Fruit fly (Drosophila melanogaster) whole organism, embryonic: ENCODE data around the gene CG32487.

Source experiments
- Adf1 ChIP-seq: fragments of 200-800 bp; sonication (Bioruptor generic); IDR thresholded peaks from 2 replicates; pipeline ENCODE4 v1.3.6; 2022; ENCODE audit warnings: missing biosample characterization, missing genetic modification characterization
- Awh ChIP-seq: fragments of 200-800 bp; sonication (Bioruptor generic); IDR thresholded peaks from 2 replicates; pipeline ENCODE4, ENCODE4 v1.3.6; 2022; ENCODE audit warnings: missing biosample characterization, missing genetic modification characterization
- CG10366 ChIP-seq: fragments of 200-800 bp; sonication (Bioruptor generic); IDR thresholded peaks from 2 replicates; pipeline ENCODE4 v1.3.6; 2022; ENCODE audit warnings: missing biosample characterization, missing genetic modification characterization
- CG10462 ChIP-seq: fragments of 200-800 bp; sonication (Bioruptor generic); optimal IDR thresholded peaks from 2 replicates; lab custom pipeline; 2016; ENCODE audit warnings: missing biosample characterization, missing genetic modification characterization
- CG11093 ChIP-seq: fragments of 200-800 bp; sonication (Bioruptor generic); IDR thresholded peaks from 3 replicates; pipeline ENCODE4 v1.3.6; 2022; ENCODE audit warnings: missing biosample characterization, missing genetic modification characterization
- CG11456 ChIP-seq: fragments of 200-800 bp; sonication (Bioruptor generic); IDR thresholded peaks from 3 replicates; pipeline ENCODE4 v1.3.6; 2022; ENCODE audit warnings: missing biosample characterization, missing genetic modification characterization
- CG12391 ChIP-seq: fragments of 200-800 bp; sonication (Bioruptor generic); optimal IDR thresholded peaks from 3 replicates; lab custom pipeline; 2018; ENCODE audit warnings: missing biosample characterization, mild to moderate bottlenecking, missing genetic modification characterization, moderate library complexity
- CG14441 ChIP-seq: fragments of 200-800 bp; sonication (Bioruptor generic); IDR thresholded peaks from 2 replicates; pipeline ENCODE4 v1.3.6; 2022; ENCODE audit warnings: missing biosample characterization, missing genetic modification characterization
- CG14860 ChIP-seq: fragments of 200-800 bp; sonication (Bioruptor generic); IDR thresholded peaks from 3 replicates; pipeline ENCODE4 v1.3.6; 2022; ENCODE audit warnings: missing biosample characterization, missing genetic modification characterization; ENCODE audit not compliant: partially characterized antibody
- CG15073 ChIP-seq: fragments of 200-800 bp; sonication (Bioruptor generic); optimal IDR thresholded peaks from 2 replicates; lab custom pipeline; 2016; ENCODE audit warnings: missing biosample characterization, missing genetic modification characterization
- CG16815 ChIP-seq: fragments of 200-800 bp; sonication (Bioruptor generic); optimal IDR thresholded peaks from 3 replicates; lab custom pipeline; 2017; ENCODE audit warnings: missing biosample characterization, mild to moderate bottlenecking, missing genetic modification characterization
- CG17361 ChIP-seq: fragments of 200-800 bp; sonication (Bioruptor generic); IDR thresholded peaks from 3 replicates; pipeline ENCODE4 v1.3.6; 2022; ENCODE audit warnings: missing biosample characterization, missing genetic modification characterization
- CG18599 ChIP-seq: fragments of 200-800 bp; sonication (Bioruptor generic); optimal IDR thresholded peaks from 3 replicates; lab custom pipeline; 2017; ENCODE audit warnings: missing biosample characterization, missing genetic modification characterization, mild to moderate bottlenecking, moderate library complexity, missing genetic modification reagents
- CG2199 ChIP-seq: fragments of 200-800 bp; sonication (Bioruptor generic); IDR thresholded peaks from 3 replicates; pipeline ENCODE4 v1.3.6; 2022; ENCODE audit warnings: missing biosample characterization, missing genetic modification characterization
- CG2678 ChIP-seq: fragments of 200-800 bp; sonication (Bioruptor generic); optimal IDR thresholded peaks from 3 replicates; lab custom pipeline; 2019; ENCODE audit warnings: missing biosample characterization, mild to moderate bottlenecking, missing genetic modification characterization, moderate library complexity
- CG3065 ChIP-seq: fragments of 200-800 bp; sonication (Bioruptor generic); optimal IDR thresholded peaks from 2 replicates; lab custom pipeline; 2016; ENCODE audit warnings: missing biosample characterization, missing genetic modification characterization
- CG33213 ChIP-seq: fragments of 200-800 bp; sonication (Bioruptor generic); optimal IDR thresholded peaks from 3 replicates; lab custom pipeline; 2016; ENCODE audit warnings: missing biosample characterization, missing genetic modification characterization
- CG42726 ChIP-seq: fragments of 200-800 bp; sonication (Bioruptor generic); IDR thresholded peaks from 2 replicates; pipeline ENCODE4 v1.3.6; 2022; ENCODE audit warnings: missing biosample characterization, missing genetic modification characterization; ENCODE audit not compliant: partially characterized antibody
- CG7786 ChIP-seq: fragments of 200-800 bp; sonication (Bioruptor generic); optimal IDR thresholded peaks from 2 replicates; lab custom pipeline; 2016; ENCODE audit warnings: missing biosample characterization, missing genetic modification characterization
- CG9609 ChIP-seq: fragments of 200-800 bp; sonication (Bioruptor generic); optimal IDR thresholded peaks from 3 replicates; lab custom pipeline; 2016; ENCODE audit warnings: missing biosample characterization, missing genetic modification characterization
- CG9817 ChIP-seq: fragments of 200-800 bp; sonication (Bioruptor generic); optimal IDR thresholded peaks from 2 replicates; lab custom pipeline; 2018; ENCODE audit warnings: missing biosample characterization, mild to moderate bottlenecking, missing genetic modification characterization, moderate library complexity
- CoRest ChIP-seq: fragments of 200-800 bp; sonication (Bioruptor generic); optimal IDR thresholded peaks from 3 replicates; lab custom pipeline; 2018; ENCODE audit warnings: missing biosample characterization, mild to moderate bottlenecking, missing genetic modification characterization, moderate library complexity
- Deaf1 ChIP-seq: fragments of 200-800 bp; optimal IDR thresholded peaks from 3 replicates; lab custom pipeline; 2019; ENCODE audit warnings: missing biosample characterization, mild to moderate bottlenecking, missing genetic modification characterization, moderate library complexity
- H15 ChIP-seq: fragments of 200-800 bp; sonication (Bioruptor generic); IDR thresholded peaks from 3 replicates; pipeline ENCODE4 v1.3.6; 2022; ENCODE audit warnings: missing biosample characterization, missing genetic modification characterization
- H2.0 ChIP-seq: fragments of 200-800 bp; sonication (Bioruptor generic); IDR thresholded peaks from 2 replicates; pipeline ENCODE4 v1.3.6; 2022; ENCODE audit warnings: missing biosample characterization, missing genetic modification characterization
- HLH54F ChIP-seq: fragments of 200-800 bp; sonication (Bioruptor generic); optimal IDR thresholded peaks from 3 replicates; lab custom pipeline; 2016; ENCODE audit warnings: missing biosample characterization, missing genetic modification characterization
- Hr78 ChIP-seq, 2 experiments: fragments of 200-800 bp in 1 of 2; fragments of >200 bp in 1 of 2; sonication (Bioruptor generic) in 1 of 2; optimal IDR thresholded peaks; 2 replicates each; lab custom pipeline; 2017 to 2019; ENCODE audit warnings: missing biosample characterization in 2 of 2, missing genetic modification characterization in 2 of 2, mild to moderate bottlenecking in 1 of 2, moderate library complexity in 1 of 2
- Mes4 ChIP-seq: fragments of 200-800 bp; sonication (Bioruptor generic); optimal IDR thresholded peaks from 2 replicates; lab custom pipeline; 2016; ENCODE audit warnings: missing biosample characterization, missing genetic modification characterization
- NFAT ChIP-seq: fragments of 200-800 bp; sonication (Bioruptor generic); IDR thresholded peaks from 2 replicates; pipeline ENCODE4 v1.3.6; 2022; ENCODE audit warnings: missing biosample characterization, missing genetic modification characterization
- Sin3A ChIP-seq: fragments of >200 bp; optimal IDR thresholded peaks from 2 replicates; lab custom pipeline; 2018
- Sox100B ChIP-seq: fragments of 200-800 bp; sonication (Bioruptor generic); optimal IDR thresholded peaks from 3 replicates; lab custom pipeline; 2018; ENCODE audit warnings: missing biosample characterization, mild to moderate bottlenecking, missing genetic modification characterization
- Tbp ChIP-seq: fragments of >200 bp; optimal IDR thresholded peaks from 2 replicates; lab custom pipeline; 2018; ENCODE audit warnings: missing biosample characterization, missing genetic modification characterization
- Trl ChIP-seq, 3 experiments: fragments of >200 bp in 2 of 3; fragments of 200-800 bp in 1 of 3; sonication (Bioruptor generic) in 1 of 3; optimal IDR thresholded peaks; 2 replicates in 1 of 3; 3 replicates in 2 of 3; lab custom pipeline; 2016 to 2017; ENCODE audit warnings: missing biosample characterization in 1 of 3, missing genetic modification characterization in 1 of 3
- Usf ChIP-seq: fragments of 200-800 bp; sonication (Bioruptor generic); optimal IDR thresholded peaks from 2 replicates; lab custom pipeline; 2017; ENCODE audit warnings: missing genotype, missing biosample characterization, missing genetic modification characterization
- crol ChIP-seq: fragments of 200-800 bp; sonication (Bioruptor generic); IDR thresholded peaks from 2 replicates; pipeline ENCODE4 v1.3.6; 2022; ENCODE audit warnings: missing biosample characterization, missing genetic modification characterization
- fd64A ChIP-seq: fragments of 200-800 bp; sonication (Bioruptor generic); optimal IDR thresholded peaks from 3 replicates; lab custom pipeline; 2018; ENCODE audit warnings: missing biosample characterization, mild to moderate bottlenecking, missing genetic modification characterization
- gce ChIP-seq: fragments of 200-800 bp; sonication (Bioruptor generic); IDR thresholded peaks from 3 replicates; pipeline ENCODE4 v1.3.6; 2022; ENCODE audit warnings: missing biosample characterization, missing genetic modification characterization
- ham ChIP-seq: fragments of 200-800 bp; sonication (Bioruptor generic); IDR thresholded peaks from 2 replicates; pipeline ENCODE4 v1.3.6; 2022; ENCODE audit warnings: missing biosample characterization, missing genetic modification characterization
- insv ChIP-seq, 2 experiments: fragments of 200-800 bp; sonication (Bioruptor generic); optimal IDR thresholded peaks; 3 replicates each; lab custom pipeline; 2016 to 2018; ENCODE audit warnings: missing biosample characterization in 2 of 2, missing genetic modification characterization in 2 of 2
- knrl ChIP-seq: fragments of 200-800 bp; sonication (Bioruptor generic); IDR thresholded peaks from 3 replicates; pipeline ENCODE4 v1.3.6; 2022; ENCODE audit warnings: missing biosample characterization, missing genetic modification characterization; ENCODE audit not compliant: partially characterized antibody
- lola ChIP-seq, 3 experiments: fragments of >200 bp in 2 of 3; fragments of 200-800 bp in 1 of 3; sonication (Bioruptor generic) in 1 of 3; optimal IDR thresholded peaks; 2 replicates each; lab custom pipeline; 2017 to 2019; ENCODE audit warnings: missing biosample characterization in 3 of 3, missing genetic modification characterization in 3 of 3, mild to moderate bottlenecking in 1 of 3, moderate library complexity in 1 of 3
- nmo ChIP-seq: fragments of 200-800 bp; sonication (Bioruptor generic); optimal IDR thresholded peaks from 2 replicates; lab custom pipeline; 2018; ENCODE audit warnings: missing biosample characterization, mild to moderate bottlenecking, missing genetic modification characterization, moderate library complexity
- odd ChIP-seq: fragments of 200-800 bp; sonication (Bioruptor generic); optimal IDR thresholded peaks from 2 replicates; lab custom pipeline; 2017; ENCODE audit warnings: missing biosample characterization, mild to moderate bottlenecking, missing genetic modification characterization
- sc ChIP-seq, 3 experiments: fragments of >200 bp in 2 of 3; fragments of 200-800 bp in 1 of 3; sonication (Bioruptor generic) in 1 of 3; optimal IDR thresholded peaks; 2 replicates in 2 of 3; 3 replicates in 1 of 3; lab custom pipeline; 2017; ENCODE audit warnings: mild to moderate bottlenecking in 1 of 3, missing biosample characterization in 1 of 3, missing genetic modification characterization in 1 of 3, missing genetic modification reagents in 1 of 3
- sens-2 ChIP-seq: fragments of 200-800 bp; sonication (Bioruptor generic); IDR thresholded peaks from 2 replicates; pipeline ENCODE4 v1.3.6; 2022; ENCODE audit warnings: missing biosample characterization, missing genetic modification characterization
- sob ChIP-seq: fragments of 200-800 bp; sonication (Bioruptor generic); IDR thresholded peaks from 2 replicates; pipeline ENCODE4 v1.3.6; 2022; ENCODE audit warnings: missing biosample characterization, missing genetic modification characterization
- sqz ChIP-seq: fragments of 200-800 bp; sonication (Bioruptor generic); optimal IDR thresholded peaks from 3 replicates; lab custom pipeline; 2018; ENCODE audit warnings: missing biosample characterization, mild to moderate bottlenecking, missing genetic modification characterization
- tap ChIP-seq: fragments of 200-800 bp; optimal IDR thresholded peaks from 3 replicates; lab custom pipeline; 2019; ENCODE audit warnings: missing biosample characterization, mild to moderate bottlenecking, missing genetic modification characterization, moderate library complexity
- tio ChIP-seq: fragments of 200-800 bp; sonication (Bioruptor generic); optimal IDR thresholded peaks from 2 replicates; lab custom pipeline; 2017; ENCODE audit warnings: missing biosample characterization, missing genetic modification characterization, inconsistent platforms
- zf30C ChIP-seq: fragments of 200-800 bp; sonication (Bioruptor generic); optimal IDR thresholded peaks from 3 replicates; lab custom pipeline; 2018; ENCODE audit warnings: missing biosample characterization, mild to moderate bottlenecking, missing genetic modification characterization

Gene CG32487

DNA sequence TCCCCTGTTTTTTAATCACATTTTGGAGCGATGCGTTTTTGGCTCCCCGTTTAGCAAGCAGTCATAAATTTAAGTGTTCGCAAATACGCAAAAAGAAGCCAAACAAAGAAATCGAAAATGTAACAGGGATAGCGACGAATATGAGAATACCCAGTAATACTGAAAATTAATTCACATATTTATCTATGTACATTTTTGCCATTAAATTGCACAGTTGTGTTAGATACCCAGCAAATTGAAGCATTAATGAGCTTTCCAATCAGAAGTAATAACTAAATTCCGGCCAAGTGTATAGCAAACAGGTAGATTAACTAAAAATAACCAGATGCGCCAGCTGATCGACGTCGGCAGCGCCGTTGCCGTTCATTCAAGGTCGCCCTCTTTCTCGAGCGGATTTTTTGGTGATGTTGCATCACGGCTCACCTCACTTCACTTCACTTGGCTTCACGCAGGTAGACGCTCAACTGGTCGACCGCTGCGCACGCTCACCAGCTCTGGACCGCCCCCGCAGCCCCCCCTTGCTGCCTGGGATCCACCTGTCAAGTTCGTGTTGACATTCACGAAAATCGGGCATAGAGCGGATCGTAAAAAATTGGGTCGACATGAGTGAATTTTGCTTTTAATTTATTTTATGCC, 20.0 kb upstream of the CG32487 start (continued):
- no peak for TF ChIP-seq CG15073
- no peak for TF ChIP-seq gce
- no peak for TF ChIP-seq zf30C (GFP tag; lab: Kevin White, UChicago)
- peak; percentile 22; the same call in 1 of the 2 replicates for TF ChIP-seq CG42726 (GFP tag; lab: Robert Waterston, UW)
- TF ChIP-seq H15 (GFP tag; lab: Robert Waterston, UW) = no peak
- TF ChIP-seq odd (GFP tag; lab: Kevin White, UChicago) = no peak
- TF ChIP-seq NFAT (GFP tag; lab: Robert Waterston, UW) = no peak
- peak; percentile 24; the same call in 1 of the 2 replicates for TF ChIP-seq Adf1 (GFP tag; lab: Robert Waterston, UW)
- TF ChIP-seq Sin3A = no peak
- no peak for TF ChIP-seq nmo (GFP tag; lab: Kevin White, UChicago)
- TF ChIP-seq Mes4 (GFP tag; lab: Kevin White, UChicago) = no peak
- no peak for TF ChIP-seq CG7786
- no peak for TF ChIP-seq CG9817 (tag; lab: Kevin White, UChicago)
- TF ChIP-seq sc (optimal IDR thresholded peaks at IDR 0.05; lab: Kevin White, UChicago) = no peak
- TF ChIP-seq sc (GFP tag; optimal IDR thresholded peaks at IDR 0.05; lab: Kevin White, UChicago) = no peak
- no peak for TF ChIP-seq lola (GFP tag; optimal IDR thresholded peaks at IDR 0.05; lab: Kevin White, UChicago)
- TF ChIP-seq CG17361 (GFP tag; lab: Robert Waterston, UW) = no peak
- no peak for TF ChIP-seq CG2199 (GFP tag; lab: Robert Waterston, UW)
- TF ChIP-seq crol = peak; percentile 91
- no peak for TF ChIP-seq CG11093 (GFP tag; lab: Robert Waterston, UW)
- TF ChIP-seq sens-2 (GFP tag; lab: Robert Waterston, UW) = no peak
- TF ChIP-seq Hr78 (GFP tag; optimal IDR thresholded peaks at IDR 0.05; lab: Kevin White, UChicago) = no peak
- no peak for TF ChIP-seq tio
- no peak for TF ChIP-seq Deaf1
- TF ChIP-seq CG2678 (tag; lab: Kevin White, UChicago) = no peak
- no peak for TF ChIP-seq CG11456 (GFP tag; lab: Robert Waterston, UW)
- no peak for TF ChIP-seq ham
- TF ChIP-seq CG33213 (GFP tag; lab: Kevin White, UChicago) = no peak
- no peak for TF ChIP-seq Tbp
- TF ChIP-seq HLH54F (GFP tag; lab: Kevin White, UChicago) = no peak
- TF ChIP-seq CG18599 (GFP tag; lab: Kevin White, UChicago) = no peak
- TF ChIP-seq CG16815 (GFP tag; lab: Kevin White, UChicago) = no peak
- no peak for TF ChIP-seq fd64A (GFP tag; lab: Kevin White, UChicago)
- peak in 1 of 2 experiments; percentile 3 for TF ChIP-seq Trl (optimal IDR thresholded peaks at IDR 0.05; lab: Kevin White, UChicago)
- no peak for TF ChIP-seq Trl (GFP tag; optimal IDR thresholded peaks at IDR 0.05; lab: Kevin White, UChicago)
- no peak for TF ChIP-seq sob
- no peak for TF ChIP-seq Sox100B (GFP tag; lab: Kevin White, UChicago)
- TF ChIP-seq insv (GFP tag; optimal IDR thresholded peaks at IDR 0.05; lab: Kevin White, UChicago) = no peak
- TF ChIP-seq H2.0 (GFP tag; lab: Robert Waterston, UW) = no peak
- TF ChIP-seq knrl (GFP tag; lab: Robert Waterston, UW) = no peak
- no peak for TF ChIP-seq Usf (GFP tag; lab: Kevin White, UChicago)
- TF ChIP-seq CG12391 (tag; lab: Kevin White, UChicago) = no peak
- no peak for TF ChIP-seq sqz (GFP tag; lab: Kevin White, UChicago)
- TF ChIP-seq CoRest = no peak
- peak; percentile 29; the same call in 1 of the 2 replicates for TF ChIP-seq CG14441 (GFP tag; lab: Robert Waterston, UW)
- TF ChIP-seq CG3065 (GFP tag; lab: Kevin White, UChicago) = no peak
- no peak for TF ChIP-seq Awh
- no peak for TF ChIP-seq CG9609 (GFP tag; lab: Kevin White, UChicago)
- TF ChIP-seq tap = no peak
- TF ChIP-seq CG10366 (GFP tag; lab: Robert Waterston, UW) = no peak
- no peak for TF ChIP-seq CG14860 (GFP tag; lab: Robert Waterston, UW)
- TF ChIP-seq CG10462 (GFP tag; lab: Kevin White, UChicago) = no peak
